Worm (Caenorhabditis elegans) whole organism, L4 larva: ENCODE measurements around the gene bath-37.

ENCODE experiments used
- F49E8.2 ChIP-seq: sonication (generic microtip); optimal IDR thresholded peaks from 2 replicates; lab custom pipeline; 2016; ENCODE audit warnings: missing compliant biosample characterization, mild to moderate bottlenecking, missing genetic modification characterization, borderline replicate concordance
- attf-4 ChIP-seq: sonication (generic microtip); optimal IDR thresholded peaks from 3 replicates; lab custom pipeline; 2017; ENCODE audit warnings: missing biosample characterization, missing genetic modification characterization
- egl-27 ChIP-seq: sonication (generic microtip); optimal IDR thresholded peaks from 3 replicates; lab custom pipeline; 2017; ENCODE audit warnings: missing biosample characterization, missing genetic modification reagents, missing genetic modification characterization
- mdl-1 ChIP-seq, 2 experiments: fragments of 150-350 bp in 1 of 2; sonication (generic microtip) in 1 of 2; optimal IDR thresholded peaks; 2 replicates each; lab custom pipeline; 2014 to 2017; ENCODE audit warnings: missing biosample characterization in 2 of 2, missing genetic modification characterization in 2 of 2
- mep-1 ChIP-seq: fragments of 150-350 bp; sonication (generic microtip); optimal IDR thresholded peaks from 3 replicates; lab custom pipeline; 2014; ENCODE audit warnings: missing biosample characterization, missing genetic modification characterization
- snpc-4 ChIP-seq: fragments of 150-350 bp; optimal IDR thresholded peaks from 2 replicates; lab custom pipeline; 2014; ENCODE audit warnings: missing biosample characterization, missing genetic modification characterization
- spr-1 ChIP-seq: sonication (generic microtip); optimal IDR thresholded peaks from 2 replicates; lab custom pipeline; 2016; ENCODE audit warnings: mild to moderate bottlenecking, missing genetic modification characterization, missing compliant biosample characterization
- zag-1 ChIP-seq: fragments of 150-350 bp; optimal IDR thresholded peaks from 2 replicates; lab custom pipeline; 2014; ENCODE audit warnings: missing biosample characterization, missing genetic modification characterization
- ztf-11 ChIP-seq: fragments of 150-350 bp; optimal IDR thresholded peaks from 2 replicates; lab custom pipeline; 2014; ENCODE audit warnings: missing biosample characterization, missing genetic modification characterization

ce11 chrIV:12093819-12094218 lies 25.1 kb downstream of the bath-37 start, which contains the start of gene F11A10.5:
- TF ChIP-seq egl-27 (no peak), zag-1 (tag; lab: Kevin White, UChicago) (no peak), F49E8.2 (tag; lab: Kevin White, UChicago) (no peak), spr-1 (tag; lab: Kevin White, UChicago) (no peak), snpc-4 (no peak), ztf-11 (tag; lab: Kevin White, UChicago) (no peak), mep-1 (tag; lab: Kevin White, UChicago) (no peak), attf-4 (tag; lab: Kevin White, UChicago) (no peak), mdl-1 (tag; optimal IDR thresholded peaks at IDR 0.05; lab: Kevin White, UChicago) (no peak)
